Worm (Caenorhabditis elegans) whole organism, L3 larva: ENCODE data around the gene T09F5.20.

ENCODE experiments used
- aly-2 ChIP-seq: fragments of 150-350 bp; optimal IDR thresholded peaks from 2 replicates; lab custom pipeline; 2014; ENCODE audit warnings: missing biosample characterization, missing genetic modification characterization
- elt-3 ChIP-seq, 3 experiments: fragments of 150-350 bp in 1 of 3; sonication (generic microtip) in 2 of 3; optimal IDR thresholded peaks; 2 replicates in 2 of 3; 4 replicates in 1 of 3; lab custom pipeline; 2014 to 2017; ENCODE audit warnings: missing biosample characterization in 3 of 3, missing genetic modification characterization in 3 of 3
- fos-1 ChIP-seq: fragments of 150-350 bp; optimal IDR thresholded peaks from 2 replicates; lab custom pipeline; 2014; ENCODE audit warnings: missing biosample characterization, missing genetic modification characterization
- pqm-1 ChIP-seq: fragments of 150-350 bp; optimal IDR thresholded peaks from 2 replicates; lab custom pipeline; 2017; ENCODE audit warnings: missing biosample characterization, missing genetic modification characterization, inconsistent platforms

- TF ChIP-seq elt-3 (tag; optimal IDR thresholded peaks at IDR 0.05; lab: Kevin White, UChicago) (no peak), aly-2 (tag; lab: Kevin White, UChicago) (no peak), pqm-1 (tag; lab: Kevin White, UChicago) (no peak), fos-1 (tag; lab: Kevin White, UChicago) (no peak)
Measured at ce11 chrV:15152010-15152409, 4.3 kb upstream of the T09F5.20 start.
